Worm (Caenorhabditis elegans) whole organism, late embryonic: ENCODE measurements around the gene ltah-1.1.

Source experiments
- ceh-48 ChIP-seq: sonication (generic microtip); optimal IDR thresholded peaks from 2 replicates; lab custom pipeline; 2016; ENCODE audit warnings: missing genetic modification characterization, inconsistent platforms, missing compliant biosample characterization
- hlh-30 ChIP-seq: sonication (generic microtip); optimal IDR thresholded peaks from 2 replicates; lab custom pipeline; 2017; ENCODE audit warnings: antibody characterized with exemption, missing genetic modification characterization, missing compliant biosample characterization; ENCODE audit not compliant: insufficient read depth
- pat-9 ChIP-seq: fragments of 200-800 bp; sonication (Bioruptor generic); optimal IDR thresholded peaks from 2 replicates; lab custom pipeline; 2018; ENCODE audit warnings: mild to moderate bottlenecking, missing genetic modification characterization, moderate library complexity, missing compliant biosample characterization
- syd-9 ChIP-seq: sonication (generic microtip); optimal IDR thresholded peaks from 2 replicates; lab custom pipeline; 2016; ENCODE audit warnings: mild to moderate bottlenecking, missing genetic modification characterization, moderate library complexity, missing compliant biosample characterization

DNA sequence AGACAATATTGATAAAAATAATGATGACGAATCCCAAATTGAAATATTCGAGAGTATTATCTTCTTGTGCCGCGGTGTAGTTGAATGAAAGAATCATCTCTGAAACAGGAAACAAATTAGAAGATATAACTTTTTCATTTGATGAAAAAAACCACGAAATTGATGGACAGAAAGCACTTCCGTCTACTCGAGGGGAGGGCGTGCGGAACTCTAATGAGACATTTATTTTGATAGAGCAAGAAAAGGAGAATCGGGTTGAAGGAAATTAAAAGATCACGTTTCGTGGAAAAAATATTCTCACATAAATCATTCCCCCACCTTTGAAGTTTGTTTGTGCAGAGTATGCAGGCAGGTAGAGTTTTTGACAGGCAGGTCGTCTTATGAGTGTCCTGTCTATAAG is 18.1 kb upstream of the ltah-1.1 start, which contains the start of gene sre-14:
- TF ChIP-seq pat-9 (tag; lab: Kevin White, UChicago) (no peak), syd-9 (tag; lab: Kevin White, UChicago) (no peak), hlh-30 (tag; lab: Kevin White, UChicago) (no peak), ceh-48 (tag; lab: Kevin White, UChicago) (no peak)
